Fruit fly (Drosophila melanogaster) whole organism, prepupa: Measurements from ENCODE around the gene CG43902.

Source experiments
- Blimp-1 ChIP-seq: fragments of 200-800 bp; sonication (Bioruptor generic); optimal IDR thresholded peaks from 3 replicates; lab custom pipeline; 2017; ENCODE audit warnings: missing biosample characterization, missing genetic modification characterization, mild to moderate bottlenecking, moderate library complexity, missing genetic modification reagents
- CG10631 ChIP-seq: fragments of 200-800 bp; sonication (Bioruptor generic); optimal IDR thresholded peaks from 2 replicates; lab custom pipeline; 2016; ENCODE audit warnings: missing biosample characterization, missing genetic modification characterization
- CG10669 ChIP-seq: fragments of 200-800 bp; sonication (Bioruptor generic); optimal IDR thresholded peaks from 3 replicates; lab custom pipeline; 2018; ENCODE audit warnings: missing biosample characterization, mild to moderate bottlenecking, missing genetic modification characterization, moderate library complexity
- CG11294 ChIP-seq: fragments of 200-800 bp; sonication (Bioruptor generic); IDR thresholded peaks from 2 replicates; pipeline ENCODE4 v1.3.6; 2022; ENCODE audit warnings: missing biosample characterization, missing genetic modification characterization
- CG11902 ChIP-seq: fragments of 200-800 bp; sonication (Bioruptor generic); optimal IDR thresholded peaks from 3 replicates; lab custom pipeline; 2016; ENCODE audit warnings: missing biosample characterization, missing genetic modification characterization
- CG1621 ChIP-seq: fragments of 200-800 bp; sonication (Bioruptor generic); optimal IDR thresholded peaks from 3 replicates; lab custom pipeline; 2018; ENCODE audit warnings: missing biosample characterization, mild to moderate bottlenecking, missing genetic modification characterization
- CG16779 ChIP-seq: fragments of 200-800 bp; sonication (Bioruptor generic); optimal IDR thresholded peaks from 3 replicates; lab custom pipeline; 2017; ENCODE audit warnings: missing biosample characterization, mild to moderate bottlenecking, missing genetic modification characterization
- CG32006 ChIP-seq: fragments of 200-800 bp; sonication (Bioruptor generic); optimal IDR thresholded peaks from 3 replicates; lab custom pipeline; 2017; ENCODE audit warnings: missing biosample characterization, mild to moderate bottlenecking, missing genetic modification characterization
- CG34406 ChIP-seq: fragments of 200-800 bp; sonication (Bioruptor generic); optimal IDR thresholded peaks from 3 replicates; lab custom pipeline; 2016; ENCODE audit warnings: missing biosample characterization, missing genetic modification characterization
- CG3919 ChIP-seq: fragments of 200-800 bp; sonication (Bioruptor generic); optimal IDR thresholded peaks from 3 replicates; lab custom pipeline; 2016; ENCODE audit warnings: missing biosample characterization, missing genetic modification characterization
- CG4318 ChIP-seq: fragments of 200-800 bp; sonication (Bioruptor generic); optimal IDR thresholded peaks from 3 replicates; lab custom pipeline; 2017; ENCODE audit warnings: missing biosample characterization, mild to moderate bottlenecking, missing genetic modification characterization
- CG6163 ChIP-seq: fragments of 200-800 bp; sonication (Bioruptor generic); IDR thresholded peaks from 3 replicates; pipeline ENCODE4 v1.3.6; 2022; ENCODE audit warnings: missing biosample characterization, missing genetic modification characterization
- CG7368 ChIP-seq: fragments of 200-800 bp; sonication (Bioruptor generic); optimal IDR thresholded peaks from 3 replicates; lab custom pipeline; 2016; ENCODE audit warnings: missing biosample characterization, missing genetic modification characterization
- CG8119 ChIP-seq: fragments of 200-800 bp; sonication (Bioruptor generic); IDR thresholded peaks from 3 replicates; pipeline ENCODE4 v1.3.6; 2022; ENCODE audit warnings: missing biosample characterization, missing genetic modification characterization
- CG8632 ChIP-seq: fragments of 200-800 bp; sonication (Bioruptor generic); optimal IDR thresholded peaks from 3 replicates; lab custom pipeline; 2016; ENCODE audit warnings: missing biosample characterization, missing genetic modification characterization
- CG9139 ChIP-seq: fragments of 200-800 bp; sonication (Bioruptor generic); optimal IDR thresholded peaks from 3 replicates; lab custom pipeline; 2017; ENCODE audit warnings: missing biosample characterization, mild to moderate bottlenecking, missing genetic modification characterization
- Eip75B ChIP-seq: fragments of 200-800 bp; sonication (Bioruptor generic); optimal IDR thresholded peaks from 3 replicates; lab custom pipeline; 2016; ENCODE audit warnings: missing biosample characterization, missing genetic modification characterization
- Eip78C ChIP-seq: fragments of 200-800 bp; sonication (Bioruptor generic); peaks from one replicate; lab custom pipeline; 2016; ENCODE audit warnings: missing biosample characterization, missing genetic modification characterization
- Eip93F ChIP-seq: fragments of 200-800 bp; sonication (Bioruptor generic); optimal IDR thresholded peaks from 2 replicates; lab custom pipeline; 2016; ENCODE audit warnings: missing biosample characterization, mild to moderate bottlenecking, missing genetic modification characterization
- Ets96B ChIP-seq: fragments of 200-800 bp; optimal IDR thresholded peaks from 2 replicates; lab custom pipeline; 2019; ENCODE audit warnings: missing biosample characterization, mild to moderate bottlenecking, missing genetic modification characterization, moderate library complexity
- Gug ChIP-seq: fragments of 200-800 bp; sonication (Bioruptor generic); IDR thresholded peaks from 2 replicates; pipeline ENCODE4 v1.3.6; 2022; ENCODE audit warnings: missing biosample characterization, missing genetic modification characterization
- Hr39 ChIP-seq: fragments of 200-800 bp; sonication (Bioruptor generic); optimal IDR thresholded peaks from 2 replicates; lab custom pipeline; 2016; ENCODE audit warnings: missing biosample characterization, missing genetic modification characterization
- Hr4 ChIP-seq: fragments of 200-800 bp; sonication (Bioruptor generic); optimal IDR thresholded peaks from 3 replicates; lab custom pipeline; 2016; ENCODE audit warnings: missing biosample characterization, missing genetic modification characterization
- Lpt ChIP-seq: fragments of 200-800 bp; sonication (Bioruptor generic); optimal IDR thresholded peaks from 3 replicates; lab custom pipeline; 2016; ENCODE audit warnings: missing biosample characterization, missing genetic modification characterization
- Met ChIP-seq: fragments of 200-800 bp; sonication (Bioruptor generic); optimal IDR thresholded peaks from 3 replicates; lab custom pipeline; 2016; ENCODE audit warnings: missing biosample characterization, missing genetic modification characterization
- OdsH ChIP-seq: fragments of 200-800 bp; sonication (Bioruptor generic); optimal IDR thresholded peaks from 3 replicates; lab custom pipeline; 2016; ENCODE audit warnings: missing biosample characterization, missing genetic modification characterization
- Smox ChIP-seq: fragments of 200-800 bp; sonication (Bioruptor generic); optimal IDR thresholded peaks from 3 replicates; lab custom pipeline; 2016; ENCODE audit warnings: missing biosample characterization, missing genetic modification characterization
- Sox102F ChIP-seq: fragments of 200-800 bp; sonication (Bioruptor generic); optimal IDR thresholded peaks from 2 replicates; lab custom pipeline; 2016; ENCODE audit warnings: missing biosample characterization, mild to moderate bottlenecking, missing genetic modification characterization
- Sox14 ChIP-seq: fragments of 200-800 bp; sonication (Bioruptor generic); optimal IDR thresholded peaks from 3 replicates; lab custom pipeline; 2016; ENCODE audit warnings: missing biosample characterization, missing genetic modification characterization
- dsx ChIP-seq: fragments of 200-800 bp; optimal IDR thresholded peaks from 3 replicates; lab custom pipeline; 2019; ENCODE audit warnings: missing biosample characterization, mild to moderate bottlenecking, missing genetic modification characterization, moderate library complexity; ENCODE audit not compliant: poor library complexity, severe bottlenecking
- eg ChIP-seq: fragments of 200-800 bp; sonication (Bioruptor generic); IDR thresholded peaks from 3 replicates; pipeline ENCODE4 v1.3.6; 2022; ENCODE audit warnings: missing biosample characterization, missing genetic modification characterization
- esn ChIP-seq: fragments of 200-800 bp; sonication (Bioruptor generic); optimal IDR thresholded peaks from 2 replicates; lab custom pipeline; 2016; ENCODE audit warnings: missing biosample characterization, mild to moderate bottlenecking, missing genetic modification characterization, moderate library complexity
- fd59A ChIP-seq: fragments of 200-800 bp; sonication (Bioruptor generic); optimal IDR thresholded peaks from 2 replicates; lab custom pipeline; 2017; ENCODE audit warnings: missing biosample characterization, mild to moderate bottlenecking, missing genetic modification characterization, missing genetic modification reagents
- lz ChIP-seq: fragments of 200-800 bp; sonication (Bioruptor generic); optimal IDR thresholded peaks from 3 replicates; lab custom pipeline; 2016; ENCODE audit warnings: missing biosample characterization, missing genetic modification characterization
- pdm3 ChIP-seq: fragments of 200-800 bp; sonication (Bioruptor generic); optimal IDR thresholded peaks from 3 replicates; lab custom pipeline; 2016; ENCODE audit warnings: missing biosample characterization, missing genetic modification characterization
- salr ChIP-seq, 2 experiments: fragments of 200-800 bp; sonication (Bioruptor generic); optimal IDR thresholded peaks; 3 replicates each; lab custom pipeline; 2016 to 2018; ENCODE audit warnings: missing biosample characterization in 2 of 2, missing genetic modification characterization in 2 of 2, mild to moderate bottlenecking in 1 of 2
- ss ChIP-seq, 2 experiments: fragments of 200-800 bp; sonication (Bioruptor generic); optimal IDR thresholded peaks; 2 replicates in 1 of 2; 3 replicates in 1 of 2; lab custom pipeline; 2017 to 2018; ENCODE audit warnings: mild to moderate bottlenecking in 2 of 2, missing biosample characterization in 2 of 2, missing genetic modification characterization in 2 of 2, moderate library complexity in 1 of 2
- topi ChIP-seq: fragments of 200-800 bp; sonication (Bioruptor generic); optimal IDR thresholded peaks from 3 replicates; lab custom pipeline; 2016; ENCODE audit warnings: missing biosample characterization, missing genetic modification characterization
- vri ChIP-seq: fragments of 200-800 bp; sonication (Bioruptor generic); optimal IDR thresholded peaks from 3 replicates; lab custom pipeline; 2016; ENCODE audit warnings: missing biosample characterization, mild to moderate bottlenecking, missing genetic modification characterization

The CG43902 gene

DNA sequence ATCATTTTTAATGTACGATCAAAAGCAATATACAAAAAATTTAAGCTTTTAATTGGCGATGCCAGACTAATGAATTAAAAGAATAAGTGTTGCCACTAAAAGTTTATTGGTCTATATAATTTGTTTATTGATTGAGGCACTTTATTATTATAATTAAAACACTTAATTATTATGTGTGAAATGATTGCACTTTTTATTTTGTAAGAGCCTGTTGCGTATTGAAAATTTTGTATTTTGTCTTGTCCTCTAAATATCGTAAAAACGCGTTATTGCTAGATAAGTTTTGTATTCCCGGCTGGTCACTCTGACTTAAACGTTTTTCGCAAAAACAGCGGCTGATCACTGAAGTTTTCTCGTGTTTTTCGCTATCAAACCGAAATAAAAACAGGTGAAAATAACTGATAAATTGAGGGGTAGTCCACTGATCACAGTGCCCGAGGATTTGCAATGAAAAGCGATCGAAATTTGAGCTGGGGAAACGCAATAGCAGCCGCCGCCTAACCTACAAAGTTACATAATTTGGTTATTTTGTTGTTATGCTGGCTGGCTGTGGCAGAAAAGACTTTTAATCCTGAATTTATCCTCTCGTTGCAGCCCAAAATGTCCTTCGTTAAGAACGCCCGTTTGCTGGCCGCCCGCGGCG lies 54.6 kb downstream of the CG43902 start, which contains the start of gene ATPsyndelta:
Gene ATPsyndelta, plus strand, starts transcription at position 284 of the 643 bp plus-strand sequence.
- TF ChIP-seq Eip78C (peak; percentile 34), CG3919 (GFP tag; lab: Kevin White, UChicago) (no peak), vri (GFP tag; lab: Kevin White, UChicago) (peak; percentile 52), Blimp-1 (GFP tag; lab: Kevin White, UChicago) (no peak)

DNA sequence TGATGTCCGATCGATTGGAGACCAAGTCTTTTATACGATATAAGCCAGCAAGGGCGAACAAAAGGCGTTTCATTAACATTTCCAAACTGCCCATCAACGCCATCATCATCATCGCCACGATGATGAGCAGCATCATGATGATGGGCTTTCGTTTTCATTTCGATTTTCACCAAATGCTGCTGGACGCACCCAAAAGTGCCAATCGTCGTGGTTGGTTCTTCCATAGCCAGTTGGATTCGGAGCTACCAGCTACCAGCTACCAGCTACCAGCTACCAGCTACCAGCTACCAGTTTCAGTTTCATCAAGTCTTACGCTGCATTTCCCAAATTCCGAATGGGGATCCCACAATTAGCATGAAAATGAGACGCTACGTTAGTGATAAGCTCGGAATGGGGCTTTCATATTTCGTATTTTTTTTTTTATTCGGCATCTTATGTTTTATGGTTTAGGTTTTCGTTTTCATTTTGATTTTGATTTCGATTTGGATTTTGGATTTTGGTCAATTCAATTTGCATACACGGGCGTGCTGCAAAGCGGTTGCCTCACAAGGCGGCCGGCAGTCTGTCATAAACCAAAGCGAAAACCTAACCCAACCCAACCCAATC lies 58.5 kb downstream of the CG43902 start, which contains the start of gene CG2962:
Gene CG2962, minus strand, starts transcription at position 9 of the 606 bp plus-strand sequence.
- TF ChIP-seq Eip93F (GFP tag; lab: Kevin White, UChicago) (no peak), Hr4 (GFP tag; lab: Kevin White, UChicago) (no peak), eg (GFP tag; lab: Robert Waterston, UW) (no peak), topi (GFP tag; lab: Kevin White, UChicago) (no peak), Blimp-1 (GFP tag; lab: Kevin White, UChicago) (peak; percentile 13)

DNA sequence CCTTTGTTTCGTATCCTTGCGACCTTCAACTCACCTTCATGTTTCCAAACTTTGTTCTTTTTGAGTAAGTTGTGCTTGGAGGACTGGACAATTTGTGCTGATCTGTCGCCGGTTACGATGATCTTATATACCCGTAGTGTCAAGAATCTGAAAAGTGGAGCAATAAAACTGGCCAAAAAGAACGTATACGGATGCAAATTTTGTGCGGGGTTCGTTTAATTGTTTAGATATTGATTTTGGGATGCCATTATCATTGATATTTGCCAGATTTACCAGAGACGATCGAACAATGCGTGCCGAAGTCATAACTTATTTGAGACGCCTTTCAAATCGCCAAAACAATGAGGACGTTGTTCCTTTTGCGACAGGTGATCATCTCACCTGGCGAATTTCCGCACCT lies 60.8 kb downstream of the CG43902 start, which contains the start of gene CG15308:
Gene CG15308, minus strand, starts transcription at position 101 of the 400 bp plus-strand sequence.
- TF ChIP-seq Met (GFP tag; lab: Kevin White, UChicago) (no peak), Eip93F (GFP tag; lab: Kevin White, UChicago) (no peak), CG4318 (no peak)

DNA sequence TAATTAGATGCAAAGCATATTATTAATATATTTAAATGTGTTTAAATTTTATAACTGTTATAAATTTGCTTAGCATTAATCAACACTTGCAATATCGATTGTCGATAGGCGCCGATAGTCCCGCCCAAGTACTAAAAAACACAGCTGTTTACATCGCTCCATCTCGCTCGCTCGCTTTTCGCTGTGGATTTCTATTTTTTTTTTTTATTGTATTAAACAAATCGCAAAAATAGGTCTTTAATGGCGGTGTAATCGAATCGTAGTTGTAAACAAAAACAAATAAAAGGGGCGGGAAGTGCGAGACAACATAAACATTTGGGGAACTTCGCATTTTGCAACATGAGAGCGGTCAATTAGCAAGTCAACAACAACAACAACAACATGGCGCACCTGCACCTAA lies 61.7 kb downstream of the CG43902 start, which contains the start of gene CG34408:
Gene CG34408, plus strand, starts transcription at position 156 of the 400 bp plus-strand sequence.
- TF ChIP-seq Eip78C, result peak; percentile 66
- no peak for TF ChIP-seq vri (GFP tag; lab: Kevin White, UChicago)
- TF ChIP-seq, all 60 proteins: peak for 1

DNA sequence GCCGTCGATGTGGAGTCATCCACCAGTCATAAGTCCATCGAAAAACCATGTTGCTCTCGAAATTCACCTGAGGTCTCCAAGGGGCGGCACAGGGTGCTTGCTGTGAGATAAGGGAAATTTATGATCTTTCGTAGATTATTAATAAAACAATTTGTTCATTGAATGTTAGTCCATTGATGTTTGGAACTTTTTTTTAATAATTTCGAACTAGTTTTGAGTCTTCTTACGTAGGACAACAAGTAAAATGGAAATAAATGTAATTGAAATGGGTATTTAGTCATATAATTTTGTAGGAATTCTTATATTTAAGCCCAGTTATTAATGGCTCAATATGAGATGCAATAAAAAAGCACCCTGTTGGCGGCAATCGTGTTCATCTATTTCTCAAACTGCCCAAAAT lies 74.3 kb downstream of the CG43902 start:
- no peak for TF ChIP-seq salr (GFP tag; optimal IDR thresholded peaks at IDR 0.05; lab: Kevin White, UChicago)
- TF ChIP-seq pdm3 (GFP tag; lab: Kevin White, UChicago), result no peak
- peak; percentile 2 for TF ChIP-seq CG8632
- TF ChIP-seq Sox102F (GFP tag; lab: Kevin White, UChicago), result no peak
- TF ChIP-seq eg (GFP tag; lab: Robert Waterston, UW), result peak; percentile 11; the same call in 1 of the 3 replicates
- TF ChIP-seq dsx (GFP tag; lab: Kevin White, UChicago), result no peak
- TF ChIP-seq CG9139 (GFP tag; lab: Kevin White, UChicago), result no peak
- TF ChIP-seq CG7368 (GFP tag; lab: Kevin White, UChicago), result no peak
- TF ChIP-seq vri (GFP tag; lab: Kevin White, UChicago), result no peak
- TF ChIP-seq CG10631, result no peak
- peak; percentile 75 for TF ChIP-seq CG8119 (GFP tag; lab: Robert Waterston, UW)
- TF ChIP-seq ss (GFP tag; optimal IDR thresholded peaks at IDR 0.05; lab: Kevin White, UChicago), result no peak
- no peak for TF ChIP-seq CG10669 (GFP tag; lab: Kevin White, UChicago)
- no peak for TF ChIP-seq Blimp-1 (GFP tag; lab: Kevin White, UChicago)
- TF ChIP-seq Ets96B (tag; lab: Kevin White, UChicago), result no peak
- no peak for TF ChIP-seq topi (GFP tag; lab: Kevin White, UChicago)
- no peak for TF ChIP-seq Sox14 (GFP tag; lab: Kevin White, UChicago)
- no peak for TF ChIP-seq CG11294 (GFP tag; lab: Robert Waterston, UW)
- no peak for TF ChIP-seq Eip93F (GFP tag; lab: Kevin White, UChicago)
- TF ChIP-seq fd59A (GFP tag; lab: Kevin White, UChicago), result no peak
- no peak for TF ChIP-seq CG3919 (GFP tag; lab: Kevin White, UChicago)
- no peak for TF ChIP-seq CG1621
- no peak for TF ChIP-seq Gug
- no peak for TF ChIP-seq Hr39 (GFP tag; lab: Kevin White, UChicago)
- TF ChIP-seq CG34406 (GFP tag; lab: Kevin White, UChicago), result no peak
- no peak for TF ChIP-seq lz (GFP tag; lab: Kevin White, UChicago)
- no peak for TF ChIP-seq CG11902 (GFP tag; lab: Kevin White, UChicago)
- no peak for TF ChIP-seq OdsH (GFP tag; lab: Kevin White, UChicago)
- no peak for TF ChIP-seq Eip75B (GFP tag; lab: Kevin White, UChicago)
- peak; percentile 17 for TF ChIP-seq Lpt (GFP tag; lab: Kevin White, UChicago)
- TF ChIP-seq esn (GFP tag; lab: Kevin White, UChicago), result no peak
- TF ChIP-seq CG16779, result no peak
- no peak for TF ChIP-seq Smox
- TF ChIP-seq CG6163, result no peak
- TF ChIP-seq CG32006, result peak; percentile 14
